Worm (Caenorhabditis elegans) whole organism, mixed stage, embryonic: ENCODE results near the gene E04F6.4.

Experiments
- elt-1 ChIP-seq: sonication (generic microtip); optimal IDR thresholded peaks from 2 replicates; lab custom pipeline; 2017; ENCODE audit warnings: missing genetic modification characterization, mild to moderate bottlenecking, missing compliant biosample characterization, antibody characterized with exemption, moderate library complexity, borderline replicate concordance; ENCODE audit not compliant: insufficient read depth
- nhr-76 ChIP-seq: sonication (generic microtip); optimal IDR thresholded peaks from 2 replicates; lab custom pipeline; 2017; ENCODE audit warnings: missing biosample characterization, missing genetic modification characterization
- unc-39 ChIP-seq: fragments of 150-350 bp; optimal IDR thresholded peaks from 2 replicates; lab custom pipeline; 2014; ENCODE audit warnings: missing biosample characterization, missing genetic modification characterization
- ztf-11 ChIP-seq: fragments of 150-350 bp; optimal IDR thresholded peaks from 2 replicates; lab custom pipeline; 2014; ENCODE audit warnings: missing biosample characterization, missing genetic modification characterization

DNA sequence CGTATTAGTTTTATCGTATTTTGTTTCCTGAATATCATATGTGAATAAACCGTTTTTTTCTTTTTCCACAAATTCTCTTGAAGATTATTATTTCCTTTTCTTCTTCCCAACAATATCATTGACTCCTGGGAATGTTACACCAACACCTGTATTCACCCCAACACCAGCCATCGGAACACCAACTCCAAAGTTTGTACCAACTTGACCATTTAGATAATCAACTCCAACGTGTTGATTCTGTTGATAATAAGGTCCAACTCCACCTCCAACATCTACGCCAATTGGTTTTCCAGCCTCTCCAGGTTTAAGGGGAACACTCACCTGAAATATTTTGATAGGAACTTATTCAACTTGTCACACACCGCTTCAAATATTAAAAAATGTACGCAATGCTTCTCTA, 8.2 kb downstream of the E04F6.4 start:
- TF ChIP-seq ztf-11 (tag; lab: Kevin White, UChicago) (no peak), unc-39 (no peak), elt-1 (tag; lab: Kevin White, UChicago) (no peak), nhr-76 (tag; lab: Kevin White, UChicago) (no peak)
